Worm (Caenorhabditis elegans) whole organism, L3 larva: ENCODE measurements around the gene AH9.4.
A peak's percentile ranks its signal among the peaks of the same experiment; 100 is the strongest.

Experiments used
- aly-2 ChIP-seq: fragments of 150-350 bp; optimal IDR thresholded peaks from 2 replicates; lab custom pipeline; 2014; ENCODE audit warnings: missing biosample characterization, missing genetic modification characterization
- ama-1 ChIP-seq: fragments of 150-350 bp; optimal IDR thresholded peaks from 2 replicates; lab custom pipeline; 2018
- ceh-28 ChIP-seq: fragments of 150-350 bp; optimal IDR thresholded peaks from 2 replicates; lab custom pipeline; 2014; ENCODE audit warnings: missing biosample characterization, missing genetic modification reagents, missing genetic modification characterization
- ceh-82 ChIP-seq: fragments of 150-350 bp; optimal IDR thresholded peaks from 2 replicates; lab custom pipeline; 2014; ENCODE audit warnings: missing biosample characterization, missing genetic modification characterization
- ceh-9 ChIP-seq: sonication (generic microtip); optimal IDR thresholded peaks from 2 replicates; lab custom pipeline; 2018; ENCODE audit warnings: missing biosample characterization, missing genetic modification characterization
- daf-12 ChIP-seq: fragments of 150-350 bp; optimal IDR thresholded peaks from 2 replicates; lab custom pipeline; 2014; ENCODE audit warnings: missing biosample characterization, missing genetic modification reagents, missing genetic modification characterization
- egl-27 ChIP-seq: sonication (generic microtip); optimal IDR thresholded peaks from 4 replicates; lab custom pipeline; 2017; ENCODE audit warnings: missing biosample characterization, missing genetic modification reagents, missing genetic modification characterization
- elt-2 ChIP-seq: sonication (generic microtip); optimal IDR thresholded peaks from 2 replicates; lab custom pipeline; 2016; ENCODE audit warnings: missing genetic modification reagents, mild to moderate bottlenecking, missing genetic modification characterization, missing compliant biosample characterization
- elt-3 ChIP-seq, 3 experiments: fragments of 150-350 bp in 1 of 3; sonication (generic microtip) in 2 of 3; optimal IDR thresholded peaks; 2 replicates in 2 of 3; 4 replicates in 1 of 3; lab custom pipeline; 2014 to 2017; ENCODE audit warnings: missing biosample characterization in 3 of 3, missing genetic modification characterization in 3 of 3
- fos-1 ChIP-seq: fragments of 150-350 bp; optimal IDR thresholded peaks from 2 replicates; lab custom pipeline; 2014; ENCODE audit warnings: missing biosample characterization, missing genetic modification characterization
- hmg-11 ChIP-seq: sonication (generic microtip); optimal IDR thresholded peaks from 2 replicates; lab custom pipeline; 2016; ENCODE audit warnings: missing genetic modification characterization, missing compliant biosample characterization
- jun-1 ChIP-seq: fragments of 150-350 bp; optimal IDR thresholded peaks from 2 replicates; lab custom pipeline; 2014; ENCODE audit warnings: missing biosample characterization, missing genetic modification reagents, missing genetic modification characterization
- lin-15B ChIP-seq: fragments of 150-350 bp; optimal IDR thresholded peaks from 2 replicates; lab custom pipeline; 2014; ENCODE audit warnings: missing biosample characterization, missing genetic modification characterization
- lin-39 ChIP-seq: fragments of 150-350 bp; optimal IDR thresholded peaks from 2 replicates; lab custom pipeline; 2018; ENCODE audit warnings: missing biosample characterization, missing genetic modification reagents, missing genetic modification characterization
- lsy-12 ChIP-seq: sonication (generic microtip); optimal IDR thresholded peaks from 2 replicates; lab custom pipeline; 2016; ENCODE audit warnings: mild to moderate bottlenecking, missing genetic modification characterization, missing compliant biosample characterization
- mdl-1 ChIP-seq: fragments of 150-350 bp; optimal IDR thresholded peaks from 2 replicates; lab custom pipeline; 2014; ENCODE audit warnings: missing biosample characterization, missing genetic modification characterization
- mml-1 ChIP-seq: fragments of 150-350 bp; sonication (generic microtip); optimal IDR thresholded peaks from 3 replicates; lab custom pipeline; 2014; ENCODE audit warnings: missing biosample characterization, missing genetic modification characterization
- nfya-1 ChIP-seq: sonication (generic microtip); optimal IDR thresholded peaks from 2 replicates; lab custom pipeline; 2017; ENCODE audit warnings: missing genetic modification characterization, mild to moderate bottlenecking, missing compliant biosample characterization, antibody characterized with exemption, moderate library complexity; ENCODE audit not compliant: insufficient read depth
- nhr-11 ChIP-seq: fragments of 150-350 bp; optimal IDR thresholded peaks from 2 replicates; lab custom pipeline; 2014; ENCODE audit warnings: missing biosample characterization, missing genetic modification characterization
- nhr-12 ChIP-seq: fragments of 150-350 bp; optimal IDR thresholded peaks from 2 replicates; lab custom pipeline; 2014; ENCODE audit warnings: missing biosample characterization, missing genetic modification characterization
- nhr-23 ChIP-seq: fragments of 150-350 bp; optimal IDR thresholded peaks from 2 replicates; lab custom pipeline; 2014; ENCODE audit warnings: missing biosample characterization, missing genetic modification reagents, missing genetic modification characterization
- nhr-237 ChIP-seq: fragments of 150-350 bp; optimal IDR thresholded peaks from 2 replicates; lab custom pipeline; 2014; ENCODE audit warnings: missing biosample characterization, missing genetic modification characterization
- nhr-25 ChIP-seq: sonication (generic microtip); optimal IDR thresholded peaks from 2 replicates; lab custom pipeline; 2017; ENCODE audit warnings: missing biosample characterization, missing genetic modification characterization
- nhr-28 ChIP-seq: fragments of 150-350 bp; optimal IDR thresholded peaks from 2 replicates; lab custom pipeline; 2014; ENCODE audit warnings: missing biosample characterization, missing genetic modification characterization
- nhr-67 ChIP-seq: fragments of 150-350 bp; optimal IDR thresholded peaks from 2 replicates; lab custom pipeline; 2014; ENCODE audit warnings: missing biosample characterization, missing genetic modification characterization
- nhr-76 ChIP-seq: fragments of 150-350 bp; sonication (generic microtip); optimal IDR thresholded peaks from 5 replicates; lab custom pipeline; 2014; ENCODE audit warnings: missing biosample characterization, missing genetic modification characterization
- nhr-77 ChIP-seq: fragments of 150-350 bp; optimal IDR thresholded peaks from 2 replicates; lab custom pipeline; 2014; ENCODE audit warnings: missing biosample characterization, missing genetic modification characterization
- pha-4 ChIP-seq: fragments of 150-350 bp; optimal IDR thresholded peaks from 2 replicates; lab custom pipeline; 2014; ENCODE audit warnings: missing biosample characterization, missing genetic modification reagents, missing genetic modification characterization
- sea-2 ChIP-seq: fragments of 150-350 bp; sonication (generic microtip); optimal IDR thresholded peaks from 4 replicates; lab custom pipeline; 2014; ENCODE audit warnings: missing biosample characterization, missing genetic modification reagents, missing genetic modification characterization
- skn-1 ChIP-seq: fragments of 150-350 bp; optimal IDR thresholded peaks from 2 replicates; lab custom pipeline; 2014; ENCODE audit warnings: missing biosample characterization, missing genetic modification characterization
- snpc-4 ChIP-seq: fragments of 150-350 bp; optimal IDR thresholded peaks from 2 replicates; lab custom pipeline; 2014; ENCODE audit warnings: missing biosample characterization, missing genetic modification characterization
- tbx-2 ChIP-seq: sonication (generic microtip); optimal IDR thresholded peaks from 2 replicates; lab custom pipeline; 2016; ENCODE audit warnings: mild to moderate bottlenecking, missing genetic modification characterization, missing compliant biosample characterization
- ztf-11 ChIP-seq: fragments of 150-350 bp; optimal IDR thresholded peaks from 2 replicates; lab custom pipeline; 2014; ENCODE audit warnings: missing biosample characterization, missing genetic modification characterization
- ztf-4 ChIP-seq: fragments of 150-350 bp; optimal IDR thresholded peaks from 2 replicates; lab custom pipeline; 2014; ENCODE audit warnings: missing biosample characterization, missing genetic modification characterization

AH9.4 gene

DNA sequence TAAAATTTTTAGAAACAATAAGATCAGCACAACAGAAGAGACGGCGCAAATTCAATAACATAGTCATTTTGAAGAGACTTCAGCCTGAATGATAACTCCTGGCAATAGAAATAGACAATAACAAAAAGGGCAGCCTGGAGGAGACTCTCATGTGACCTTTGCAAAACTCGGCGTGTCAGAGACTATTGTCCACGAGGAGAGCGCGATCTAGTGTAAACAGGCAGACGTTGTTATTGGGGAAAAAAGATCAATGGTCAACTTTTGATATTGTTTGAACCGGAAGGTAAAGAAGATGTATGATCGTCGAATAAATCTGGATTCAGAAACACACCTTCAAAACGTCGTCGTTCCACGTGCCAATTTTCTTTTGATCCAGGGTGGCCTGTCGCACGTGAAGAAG lies 42.1 kb upstream of the AH9.4 start:
- TF ChIP-seq daf-12 (tag; lab: Kevin White, UChicago) (no peak), nhr-76 (tag; lab: Kevin White, UChicago) (no peak), mdl-1 (tag; lab: Kevin White, UChicago) (peak; percentile 35), ztf-11 (tag; lab: Kevin White, UChicago) (no peak), pha-4 (tag; lab: Kevin White, UChicago) (peak; percentile 92), skn-1 (tag; lab: Kevin White, UChicago) (no peak)

DNA sequence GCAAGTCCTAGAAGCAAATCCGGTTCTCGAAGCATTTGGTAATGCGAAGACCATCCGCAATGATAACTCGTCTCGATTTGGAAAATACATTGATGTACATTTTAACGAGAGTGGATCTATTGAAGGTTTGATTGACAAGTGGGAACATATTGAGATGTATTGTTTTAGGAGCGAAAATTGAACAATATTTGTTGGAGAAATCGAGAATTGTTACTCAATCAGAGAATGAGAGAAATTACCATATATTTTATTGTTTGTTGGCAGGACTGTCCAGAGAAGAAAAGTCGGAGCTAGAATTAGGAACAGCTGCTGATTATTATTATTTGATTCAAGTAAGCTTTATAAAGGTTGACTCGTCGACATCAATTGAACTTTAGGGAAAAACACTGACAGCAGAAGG lies 30.4 kb upstream of the AH9.4 start:
- TF ChIP-seq lin-15B, result no peak
- TF ChIP-seq nhr-12 (tag; lab: Kevin White, UChicago), result no peak
- TF ChIP-seq nhr-23, result no peak
- TF ChIP-seq nhr-77 (tag; lab: Kevin White, UChicago), result no peak
- no peak for TF ChIP-seq lin-39
- TF ChIP-seq ceh-9 (tag; lab: Kevin White, UChicago), result no peak
- TF ChIP-seq mml-1 (tag; lab: Kevin White, UChicago), result no peak

DNA sequence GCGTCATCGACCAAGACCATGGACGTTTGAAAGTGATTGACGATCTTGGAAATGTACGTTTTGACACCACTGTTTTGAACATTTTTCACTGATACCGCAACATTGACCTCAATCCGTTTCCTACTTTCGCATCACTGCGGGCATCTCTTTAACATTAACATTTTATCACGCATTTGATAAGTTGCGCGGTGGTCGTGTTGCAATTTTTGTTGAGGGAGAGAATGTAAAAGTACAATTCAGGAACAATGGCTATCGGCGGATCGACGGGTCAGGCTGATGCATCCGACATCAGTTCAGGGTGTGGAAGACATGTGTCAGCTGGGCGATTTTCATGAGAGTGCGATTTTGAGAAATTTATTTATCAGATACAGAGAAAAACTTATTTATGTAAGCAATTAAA lies 29.1 kb upstream of the AH9.4 start:
- no peak for TF ChIP-seq nhr-28
- peak; percentile 80 for TF ChIP-seq nhr-23

DNA sequence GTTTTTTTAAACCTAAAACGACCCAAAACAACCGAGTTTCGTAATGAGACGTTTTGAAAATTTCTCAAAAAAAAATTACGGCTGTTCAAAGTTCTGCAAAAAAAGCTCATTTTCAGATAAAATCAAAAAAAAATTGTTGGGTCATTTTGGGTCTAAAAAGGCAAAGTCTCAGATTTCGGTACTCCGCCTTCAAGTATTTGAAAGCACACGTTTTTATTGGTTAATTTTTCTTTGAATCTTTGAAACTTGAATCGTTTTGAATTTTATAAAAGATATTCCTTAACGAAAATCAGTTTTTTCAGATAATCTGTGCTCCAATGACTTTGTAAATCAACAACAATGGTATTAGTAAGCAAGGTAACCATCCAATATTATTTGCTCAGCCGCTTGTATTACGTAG lies 28.6 kb upstream of the AH9.4 start, which contains the start of gene hum-6:
TSS of gene hum-6 (plus strand) at position 301 of the 400 bp plus-strand sequence.
- TF ChIP-seq sea-2 (GFP tag; lab: Kevin White, UChicago) (no peak), ztf-4 (tag; lab: Kevin White, UChicago) (no peak), fos-1 (no peak), lin-15B (no peak), ama-1 (lab: Kevin White, UChicago) (no peak), nhr-76 (tag; lab: Kevin White, UChicago) (no peak), nhr-25 (tag; lab: Kevin White, UChicago) (no peak), pha-4 (tag; lab: Kevin White, UChicago) (no peak), nhr-23 (no peak), egl-27 (tag; lab: Kevin White, UChicago) (no peak), jun-1 (tag; lab: Kevin White, UChicago) (no peak), nfya-1 (no peak), elt-3 (tag; optimal IDR thresholded peaks at IDR 0.05; lab: Kevin White, UChicago) (no peak), tbx-2 (tag; lab: Kevin White, UChicago) (no peak)

DNA sequence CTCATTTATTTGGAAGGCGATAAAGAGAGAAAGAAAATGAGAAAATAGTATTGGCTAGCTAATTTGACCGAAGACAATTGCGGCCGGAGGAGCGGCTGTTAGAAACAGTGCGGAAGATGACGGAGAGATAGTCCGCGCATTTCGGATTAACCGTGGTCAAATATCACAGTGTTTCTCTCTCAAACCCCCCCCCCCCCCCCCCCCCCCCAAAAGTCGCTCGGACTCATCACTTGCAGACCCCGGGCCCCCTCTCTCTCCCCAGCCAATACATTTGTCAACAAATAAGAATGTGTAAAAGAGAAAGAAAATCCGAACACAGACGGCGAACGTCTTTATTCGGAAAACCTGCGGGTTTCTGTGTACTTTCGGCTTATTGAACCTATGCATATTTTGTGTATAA lies 27.7 kb upstream of the AH9.4 start:
- TF ChIP-seq elt-3 (tag; optimal IDR thresholded peaks at IDR 0.05; lab: Kevin White, UChicago), result no peak
- no peak for TF ChIP-seq tbx-2 (tag; lab: Kevin White, UChicago)
- no peak for TF ChIP-seq ceh-82 (tag; lab: Kevin White, UChicago)
- TF ChIP-seq pha-4 (tag; lab: Kevin White, UChicago), result no peak
- TF ChIP-seq ceh-28 (tag; lab: Kevin White, UChicago), result no peak
- TF ChIP-seq ama-1 (lab: Kevin White, UChicago), result no peak
- TF ChIP-seq elt-2 (tag; lab: Kevin White, UChicago), result no peak
- TF ChIP-seq nhr-237 (tag; lab: Kevin White, UChicago), result no peak
- TF ChIP-seq aly-2 (tag; lab: Kevin White, UChicago), result no peak
- TF ChIP-seq lsy-12 (tag; lab: Kevin White, UChicago), result no peak
- no peak for TF ChIP-seq ceh-9 (tag; lab: Kevin White, UChicago)
- TF ChIP-seq mml-1 (tag; lab: Kevin White, UChicago), result no peak
- TF ChIP-seq nhr-76 (tag; lab: Kevin White, UChicago), result no peak
- no peak for TF ChIP-seq mdl-1 (tag; lab: Kevin White, UChicago)
- TF ChIP-seq fos-1, result no peak
- TF ChIP-seq lin-15B, result no peak
- no peak for TF ChIP-seq ztf-11 (tag; lab: Kevin White, UChicago)
- TF ChIP-seq jun-1 (tag; lab: Kevin White, UChicago), result no peak
- TF ChIP-seq lin-39, result no peak

DNA sequence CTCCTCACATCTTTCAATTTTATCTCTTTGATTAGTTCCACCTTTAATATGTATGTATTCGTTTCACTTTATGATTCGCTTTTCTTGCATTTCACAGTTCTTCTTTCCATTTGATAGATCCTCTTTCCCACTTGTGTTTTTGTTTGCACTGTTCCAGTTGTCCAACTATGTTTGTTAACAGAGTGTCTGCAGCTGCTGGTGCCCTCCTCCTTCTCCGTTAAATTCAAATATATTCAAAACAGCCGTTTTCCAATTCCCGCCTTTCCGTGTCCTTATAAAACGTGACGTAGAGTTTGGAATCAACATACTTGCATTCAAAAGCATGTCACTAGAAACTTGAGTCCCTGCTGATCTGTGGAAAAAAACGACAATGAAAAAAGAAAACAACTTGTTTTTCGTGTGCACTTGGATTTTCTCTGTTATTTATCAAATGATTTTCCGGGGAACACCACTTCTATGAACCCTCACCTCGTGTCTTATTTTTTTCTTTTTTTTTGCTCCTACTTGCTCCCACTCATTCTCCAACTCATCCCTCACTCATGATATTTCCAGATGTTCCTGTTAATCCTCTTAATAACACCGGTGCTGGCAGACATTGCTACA lies 20.2 kb upstream of the AH9.4 start, which contains the start of gene T10H10.2:
TSS of gene T10H10.2 (plus strand) at position 553 of the 603 bp plus-strand sequence.
- TF ChIP-seq mdl-1 (tag; lab: Kevin White, UChicago), result no peak
- no peak for TF ChIP-seq nhr-25 (tag; lab: Kevin White, UChicago)
- TF ChIP-seq pha-4 (tag; lab: Kevin White, UChicago), result no peak
- TF ChIP-seq jun-1 (tag; lab: Kevin White, UChicago), result no peak
- TF ChIP-seq nhr-77 (tag; lab: Kevin White, UChicago), result no peak
- TF ChIP-seq ceh-9 (tag; lab: Kevin White, UChicago), result no peak
- no peak for TF ChIP-seq hmg-11 (tag; lab: Kevin White, UChicago)
- no peak for TF ChIP-seq snpc-4 (tag; lab: Kevin White, UChicago)
- TF ChIP-seq ceh-28 (tag; lab: Kevin White, UChicago), result no peak
- TF ChIP-seq tbx-2 (tag; lab: Kevin White, UChicago), result no peak
- TF ChIP-seq nhr-67 (tag; lab: Kevin White, UChicago), result no peak
- no peak for TF ChIP-seq nhr-23
- TF ChIP-seq nhr-12 (tag; lab: Kevin White, UChicago), result no peak
- TF ChIP-seq lsy-12 (tag; lab: Kevin White, UChicago), result no peak
- no peak for TF ChIP-seq nhr-11 (tag; lab: Kevin White, UChicago)
